Worm (Caenorhabditis elegans): ENCODE data around the gene fbxa-63.
A peak's percentile ranks its signal among the peaks of the same experiment; 100 is the strongest.

Gene fbxa-63

DNA sequence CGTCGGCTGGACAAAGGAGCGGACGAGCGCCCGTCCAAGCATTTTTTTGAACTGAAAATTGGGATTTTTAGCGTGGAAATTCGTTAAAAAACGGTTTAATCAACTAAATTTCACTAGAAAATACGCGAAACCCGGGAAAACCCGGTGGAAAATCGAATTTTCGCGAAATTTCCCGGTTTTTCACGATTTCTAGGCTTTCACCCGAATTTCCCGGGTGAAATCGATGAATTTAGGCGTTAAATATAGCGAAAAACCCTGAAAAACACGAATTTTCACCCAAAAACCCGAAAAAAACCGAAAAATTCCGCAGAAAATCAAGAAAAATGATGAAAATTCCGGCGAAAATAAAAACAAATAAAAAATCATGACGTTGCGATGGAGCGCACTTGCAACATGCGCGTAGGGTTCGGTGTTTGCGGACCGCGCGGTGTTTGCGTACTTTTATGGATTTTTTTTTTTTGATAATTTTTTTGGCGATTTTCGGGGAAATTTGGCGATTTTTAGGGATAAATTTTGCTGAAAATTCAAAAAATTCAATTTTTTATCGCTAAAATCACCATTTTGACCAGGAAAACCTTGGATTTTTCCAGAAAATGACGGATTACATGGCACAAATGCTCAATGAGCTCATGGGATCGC is 41.2 kb upstream of the fbxa-63 start, which contains the start of the genes mrpl-45 and Y119D3B.12 (continued):
- TF ChIP-seq atf-7 (tag; optimal IDR thresholded peaks at IDR 0.05), result no peak
- no peak for TF ChIP-seq snpc-4 (GFP tag; optimal IDR thresholded peaks at IDR 0.05)
- TF ChIP-seq snpc-4 (tag; optimal IDR thresholded peaks at IDR 0.05), result peak in 1 of 4 experiments; percentile 20
- peak; percentile 86 for TF ChIP-seq attf-5 (GFP tag; optimal IDR thresholded peaks at IDR 0.05)
- peak; percentile 53 for TF ChIP-seq efl-1 (GFP tag; optimal IDR thresholded peaks at IDR 0.05)
- peak; percentile 11 for TF ChIP-seq nhr-80 (tag; optimal IDR thresholded peaks at IDR 0.05)
- no peak for TF ChIP-seq dpff-1 (tag; optimal IDR thresholded peaks at IDR 0.05)
- TF ChIP-seq T26A5.8 (tag; optimal IDR thresholded peaks at IDR 0.05), result no peak
- TF ChIP-seq ceh-91 (GFP tag; IDR thresholded peaks at IDR 0.05), result 0 out of 2 replicates have a peak, but pooled peaks have one; percentile 16
- TF ChIP-seq bed-1 (GFP tag; IDR thresholded peaks at IDR 0.05), result no peak
- TF ChIP-seq nhr-27 (tag; optimal IDR thresholded peaks at IDR 0.05), result no peak
- no peak for TF ChIP-seq nfya-2 (GFP tag; IDR thresholded peaks at IDR 0.05)
- TF ChIP-seq ceh-79 (tag; optimal IDR thresholded peaks at IDR 0.05), result no peak
- TF ChIP-seq mes-4 (tag; optimal IDR thresholded peaks at IDR 0.05), result no peak
- no peak for TF ChIP-seq T07F8.4 (tag; optimal IDR thresholded peaks at IDR 0.05)
- TF ChIP-seq sptf-2 (GFP tag; optimal IDR thresholded peaks at IDR 0.05), result no peak
- no peak for TF ChIP-seq hsf-1 (GFP tag; IDR thresholded peaks at IDR 0.05)
- no peak for TF ChIP-seq madf-3 (GFP tag; IDR thresholded peaks at IDR 0.05)
- no peak for TF ChIP-seq ztf-3 (GFP tag; optimal IDR thresholded peaks at IDR 0.05)
- no peak for TF ChIP-seq ama-1 (optimal IDR thresholded peaks at IDR 0.05)
- no peak for TF ChIP-seq ama-1 (GFP tag; optimal IDR thresholded peaks at IDR 0.05)
- no peak for TF ChIP-seq mxl-1 (tag; optimal IDR thresholded peaks at IDR 0.05)
- TF ChIP-seq Y67H2A.10 (GFP tag; conservative IDR thresholded peaks at IDR 0.05), result no peak
- no peak for TF ChIP-seq bed-2 (GFP tag; IDR thresholded peaks at IDR 0.05)
- TF ChIP-seq ets-4 (GFP tag; optimal IDR thresholded peaks at IDR 0.05), result no peak
- TF ChIP-seq let-526 (GFP tag; IDR thresholded peaks at IDR 0.05), result no peak
- no peak for TF ChIP-seq cebp-1 (GFP tag; IDR thresholded peaks at IDR 0.05)
- peak; percentile 68 for TF ChIP-seq cebp-1 (tag; optimal IDR thresholded peaks at IDR 0.05)
- no peak for TF ChIP-seq rpc-1 (optimal IDR thresholded peaks at IDR 0.05)
- no peak for TF ChIP-seq rpc-1 (tag; optimal IDR thresholded peaks at IDR 0.05)
- no peak for TF ChIP-seq B0019.2 (GFP tag; conservative IDR thresholded peaks at IDR 0.05)
- TF ChIP-seq tbx-9 (tag; optimal IDR thresholded peaks at IDR 0.05; ENCODE audit: borderline replicate concordance), result no peak
- no peak for TF ChIP-seq F57C9.4 (tag; optimal IDR thresholded peaks at IDR 0.05)
- no peak for TF ChIP-seq egrh-3 (GFP tag; IDR thresholded peaks at IDR 0.05)
- no peak for TF ChIP-seq somi-1 (GFP tag; optimal IDR thresholded peaks at IDR 0.05)
- no peak for TF ChIP-seq rec-8 (tag; optimal IDR thresholded peaks at IDR 0.05)
- peak; percentile 66 for TF ChIP-seq lin-40 (tag; optimal IDR thresholded peaks at IDR 0.05)
- TF ChIP-seq attf-3 (GFP tag; conservative IDR thresholded peaks at IDR 0.05), result no peak
- TF ChIP-seq ztf-25 (GFP tag; IDR thresholded peaks at IDR 0.05), result no peak
- TF ChIP-seq chd-7 (tag; optimal IDR thresholded peaks at IDR 0.05), result no peak
- TF ChIP-seq lsl-1 (GFP tag; optimal IDR thresholded peaks at IDR 0.05), result peak; percentile 52
- TF ChIP-seq unc-130 (GFP tag; optimal IDR thresholded peaks at IDR 0.05), result no peak
- TF ChIP-seq ceh-100 (GFP tag; IDR thresholded peaks at IDR 0.05), result no peak
- TF ChIP-seq zim-3 (tag; optimal IDR thresholded peaks at IDR 0.05), result no peak
- TF ChIP-seq die-1 (tag; optimal IDR thresholded peaks at IDR 0.05), result no peak
- TF ChIP-seq Y53G8AR.9 (GFP tag; conservative IDR thresholded peaks at IDR 0.05), result no peak
- no peak for TF ChIP-seq B0035.1 (tag; optimal IDR thresholded peaks at IDR 0.05)
- peak; percentile 43 for TF ChIP-seq snpc-3.4 (tag; optimal IDR thresholded peaks at IDR 0.05)
- 0 out of 2 replicates have a peak, but pooled peaks have one; percentile 55 for TF ChIP-seq ekl-4 (GFP tag; IDR thresholded peaks at IDR 0.05)
- TF ChIP-seq athp-1 (tag; optimal IDR thresholded peaks at IDR 0.05), result peak; percentile 66

Measured in whole organism, young adult.